Fruit fly (Drosophila melanogaster): ENCODE measurements around the gene CG11619.

CG11619 gene

DNA sequence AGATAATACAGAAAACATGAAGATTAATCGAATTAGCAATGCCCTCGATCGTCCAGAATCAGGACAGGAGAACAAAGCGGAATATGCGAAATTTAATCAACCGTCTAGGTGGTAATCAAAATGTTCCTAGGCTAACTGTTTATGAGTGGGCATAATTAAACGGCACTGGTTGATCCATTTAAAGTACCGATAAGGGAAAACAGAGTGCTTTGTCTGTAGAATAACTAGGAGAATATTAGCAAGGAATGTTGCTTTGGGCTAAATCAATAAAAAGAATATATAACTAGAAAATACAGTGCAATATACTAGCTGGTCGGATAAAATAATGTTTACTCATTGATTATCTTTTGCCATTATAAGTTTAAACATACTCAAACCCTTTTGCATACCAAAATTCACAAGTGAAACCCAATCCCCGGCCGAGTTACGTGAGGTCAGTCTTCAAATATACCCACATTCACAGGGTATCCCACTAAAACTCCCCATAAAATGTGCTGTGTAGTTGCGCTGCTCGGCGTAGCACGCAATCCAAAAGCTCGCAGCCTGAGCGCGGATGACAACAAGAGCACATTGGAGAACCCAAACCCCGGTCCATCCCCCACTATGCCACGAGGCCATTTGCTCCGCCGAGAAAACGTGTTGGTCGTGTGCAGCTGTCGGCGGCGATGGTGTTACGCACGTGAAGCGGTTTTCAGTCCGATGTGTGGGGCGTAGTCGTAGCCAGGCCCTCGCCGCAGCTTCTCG, 8.1 kb upstream of the CG11619 start (continued):
- TF ChIP-seq Adf1 (GFP tag; IDR thresholded peaks at IDR 0.05) (peak; percentile 71), Lpt (GFP tag; optimal IDR thresholded peaks at IDR 0.05) (no peak), h (optimal IDR thresholded peaks at IDR 0.05) (no peak), Hey (tag; optimal IDR thresholded peaks at IDR 0.05) (peak; percentile 72), CG17385 (GFP tag; optimal IDR thresholded peaks at IDR 0.05) (peak; percentile 55), btn (GFP tag; optimal IDR thresholded peaks at IDR 0.05) (no peak), CG18262 (tag; optimal IDR thresholded peaks at IDR 0.05) (peak; percentile 70), insv (GFP tag; optimal IDR thresholded peaks at IDR 0.05) (no peak), CG16779 (GFP tag; IDR thresholded peaks at IDR 0.05) (no peak), CG10267 (tag; optimal IDR thresholded peaks at IDR 0.05) (peak; percentile 14), CG14050 (GFP tag; IDR thresholded peaks at IDR 0.05) (peak; percentile 56), CG10565 (GFP tag; optimal IDR thresholded peaks at IDR 0.05) (peak; percentile 13), CG2116 (GFP tag; optimal IDR thresholded peaks at IDR 0.05) (no peak), cwo (GFP tag; optimal IDR thresholded peaks at IDR 0.05) (peak; percentile 100), gsb-n (tag; optimal IDR thresholded peaks at IDR 0.05) (no peak), CG4404 (GFP tag; IDR thresholded peaks at IDR 0.05) (peak; percentile 38; the same call in 1 of the 2 replicates), onecut (GFP tag; IDR thresholded peaks at IDR 0.05) (no peak; the same call in 1 of the 2 replicates), CG6272 (GFP tag; IDR thresholded peaks at IDR 0.05) (no peak), CG2120 (GFP tag; optimal IDR thresholded peaks at IDR 0.05) (peak; percentile 93), Sox100B (GFP tag; optimal IDR thresholded peaks at IDR 0.05) (peak; percentile 78), row (GFP tag; IDR thresholded peaks at IDR 0.05) (peak; percentile 85), dmrt11E (tag; optimal IDR thresholded peaks at IDR 0.05) (no peak), CG15696 (tag; optimal IDR thresholded peaks at IDR 0.05) (no peak), CG18619 (GFP tag; optimal IDR thresholded peaks at IDR 0.05) (peak; percentile 80), Doc3 (GFP tag; IDR thresholded peaks at IDR 0.05; ENCODE audit: partially characterized antibody) (no peak), en (GFP tag; optimal IDR thresholded peaks at IDR 0.05) (peak; percentile 32), CG16815 (GFP tag; optimal IDR thresholded peaks at IDR 0.05) (peak; percentile 68), CG1647 (GFP tag; optimal IDR thresholded peaks at IDR 0.05) (peak; percentile 0), nmo (GFP tag; optimal IDR thresholded peaks at IDR 0.05) (peak; percentile 72), jumu (GFP tag; optimal IDR thresholded peaks at IDR 0.05) (peak; percentile 64), CG13894 (tag; optimal IDR thresholded peaks at IDR 0.05) (peak; percentile 90), CG17359 (tag; optimal IDR thresholded peaks at IDR 0.05) (peak; percentile 54), Chrac-16 (GFP tag; optimal IDR thresholded peaks at IDR 0.05) (peak; percentile 50), HLH3B (GFP tag; IDR thresholded peaks at IDR 0.05) (peak; percentile 67), dysf (GFP tag; IDR thresholded peaks at IDR 0.05) (peak; percentile 85), nau (GFP tag; optimal IDR thresholded peaks at IDR 0.05) (no peak), dmrt99B (tag; optimal IDR thresholded peaks at IDR 0.05) (peak; percentile 73), pros (GFP tag; optimal IDR thresholded peaks at IDR 0.05) (no peak), CG17829 (tag; optimal IDR thresholded peaks at IDR 0.05) (peak; percentile 45), Fer1 (GFP tag; optimal IDR thresholded peaks at IDR 0.05) (peak; percentile 23), Lhr (GFP tag; optimal IDR thresholded peaks at IDR 0.05) (no peak), jigr1 (GFP tag; IDR thresholded peaks at IDR 0.05) (peak; percentile 48; the same call in 1 of the 3 replicates), vvl (GFP tag; IDR thresholded peaks at IDR 0.05) (peak; percentile 19; the same call in 1 of the 2 replicates), CG16863 (GFP tag; optimal IDR thresholded peaks at IDR 0.05) (peak; percentile 64), salm (tag; optimal IDR thresholded peaks at IDR 0.05) (peak; percentile 22), CG6813 (GFP tag; optimal IDR thresholded peaks at IDR 0.05) (no peak), seq (GFP tag; IDR thresholded peaks at IDR 0.05) (peak; percentile 19; the same call in 1 of the 2 replicates), stc (GFP tag; IDR thresholded peaks at IDR 0.05) (no peak; the same call in 1 of the 2 replicates), Antp (GFP tag; optimal IDR thresholded peaks at IDR 0.05) (peak; percentile 47), Aef1 (GFP tag; IDR thresholded peaks at IDR 0.05) (peak; percentile 73; the same call in 2 of the 3 replicates)
